Fruit fly (Drosophila melanogaster) whole organism, embryonic: ENCODE data around the gene Brms1.
A peak's percentile ranks its signal among the peaks of the same experiment; 100 is the strongest.

Source experiments
- Atf6 ChIP-seq: fragments of 200-800 bp; sonication (Bioruptor generic); IDR thresholded peaks from 2 replicates; pipeline ENCODE4 v1.3.6; 2022; ENCODE audit warnings: missing biosample characterization, missing genetic modification characterization
- CG13624 ChIP-seq: fragments of 200-800 bp; sonication (Bioruptor generic); optimal IDR thresholded peaks from 2 replicates; lab custom pipeline; 2016; ENCODE audit warnings: missing biosample characterization, missing genetic modification characterization
- CG1529 ChIP-seq: fragments of 200-800 bp; sonication (Bioruptor generic); optimal IDR thresholded peaks from 3 replicates; lab custom pipeline; 2018; ENCODE audit warnings: missing biosample characterization, missing genetic modification characterization
- CG16813 ChIP-seq: fragments of 200-800 bp; sonication (Bioruptor generic); IDR thresholded peaks from 3 replicates; pipeline ENCODE4 v1.3.6; 2022; ENCODE audit warnings: missing biosample characterization, missing genetic modification characterization; ENCODE audit not compliant: partially characterized antibody
- CG16863 ChIP-seq: fragments of 200-800 bp; sonication (Bioruptor generic); optimal IDR thresholded peaks from 3 replicates; lab custom pipeline; 2016; ENCODE audit warnings: missing biosample characterization, missing genetic modification characterization
- CG17802 ChIP-seq: fragments of 200-800 bp; sonication (Bioruptor generic); optimal IDR thresholded peaks from 2 replicates; lab custom pipeline; 2018; ENCODE audit warnings: missing biosample characterization, mild to moderate bottlenecking, missing genetic modification characterization, moderate library complexity
- CG18764 ChIP-seq: fragments of 200-800 bp; sonication (Bioruptor generic); optimal IDR thresholded peaks from 3 replicates; lab custom pipeline; 2016; ENCODE audit warnings: missing biosample characterization, missing genetic modification characterization
- CG30431 ChIP-seq: fragments of 200-800 bp; sonication (Bioruptor generic); optimal IDR thresholded peaks from 2 replicates; lab custom pipeline; 2017; ENCODE audit warnings: missing biosample characterization, missing genetic modification characterization
- CG3163 ChIP-seq: fragments of 200-800 bp; sonication (Bioruptor generic); optimal IDR thresholded peaks from 3 replicates; lab custom pipeline; 2016; ENCODE audit warnings: missing biosample characterization, missing genetic modification characterization
- CG32767 ChIP-seq: fragments of 200-800 bp; sonication (Bioruptor generic); IDR thresholded peaks from 2 replicates; pipeline ENCODE4 v1.3.6; 2022; ENCODE audit warnings: missing biosample characterization, missing genetic modification characterization
- CG34376 ChIP-seq: fragments of 200-800 bp; sonication (Bioruptor generic); optimal IDR thresholded peaks from 2 replicates; lab custom pipeline; 2018; ENCODE audit warnings: missing biosample characterization, mild to moderate bottlenecking, missing genetic modification characterization
- CG6765 ChIP-seq: fragments of 200-800 bp; sonication (Bioruptor generic); optimal IDR thresholded peaks from 3 replicates; lab custom pipeline; 2017; ENCODE audit warnings: missing biosample characterization, mild to moderate bottlenecking, missing genetic modification characterization
- CG7271 ChIP-seq: fragments of 200-800 bp; sonication (Bioruptor generic); optimal IDR thresholded peaks from 2 replicates; lab custom pipeline; 2018; ENCODE audit warnings: missing biosample characterization, mild to moderate bottlenecking, missing genetic modification characterization, moderate library complexity
- CG7556 ChIP-seq: fragments of 200-800 bp; sonication (Bioruptor generic); optimal IDR thresholded peaks from 2 replicates; lab custom pipeline; 2017; ENCODE audit warnings: missing biosample characterization, mild to moderate bottlenecking, missing genetic modification characterization
- CG7786 ChIP-seq: fragments of 200-800 bp; sonication (Bioruptor generic); optimal IDR thresholded peaks from 2 replicates; lab custom pipeline; 2016; ENCODE audit warnings: missing biosample characterization, missing genetic modification characterization
- CG7987 ChIP-seq: fragments of 200-800 bp; sonication (Bioruptor generic); optimal IDR thresholded peaks from 2 replicates; lab custom pipeline; 2018; ENCODE audit warnings: missing biosample characterization, mild to moderate bottlenecking, missing genetic modification characterization, moderate library complexity
- CHES-1-like ChIP-seq: fragments of 200-800 bp; sonication (Bioruptor generic); optimal IDR thresholded peaks from 2 replicates; lab custom pipeline; 2016; ENCODE audit warnings: missing biosample characterization, missing genetic modification characterization
- D19A ChIP-seq: fragments of 200-800 bp; optimal IDR thresholded peaks from 3 replicates; lab custom pipeline; 2019; ENCODE audit warnings: missing biosample characterization, mild to moderate bottlenecking, missing genetic modification characterization, moderate library complexity
- Dek ChIP-seq: fragments of 200-800 bp; sonication (Bioruptor generic); optimal IDR thresholded peaks from 3 replicates; lab custom pipeline; 2019; ENCODE audit warnings: missing biosample characterization, mild to moderate bottlenecking, missing genetic modification characterization, moderate library complexity
- E2f2 ChIP-seq: fragments of 200-800 bp; sonication (Bioruptor generic); IDR thresholded peaks from 2 replicates; pipeline ENCODE4 v1.3.6; 2022; ENCODE audit warnings: missing biosample characterization, missing genetic modification characterization
- GATAe ChIP-seq: fragments of 200-800 bp; sonication (Bioruptor generic); conservative IDR thresholded peaks from 2 replicates; pipeline ENCODE4 v1.3.6; 2022; ENCODE audit warnings: missing biosample characterization, missing genetic modification characterization
- Gsc ChIP-seq: fragments of 200-800 bp; sonication (Bioruptor generic); IDR thresholded peaks from 2 replicates; pipeline ENCODE4 v1.3.6; 2022; ENCODE audit warnings: missing biosample characterization, missing genetic modification characterization
- H2.0 ChIP-seq: fragments of 200-800 bp; sonication (Bioruptor generic); IDR thresholded peaks from 2 replicates; pipeline ENCODE4 v1.3.6; 2022; ENCODE audit warnings: missing biosample characterization, missing genetic modification characterization
- HLH3B ChIP-seq: fragments of 200-800 bp; sonication (Bioruptor generic); IDR thresholded peaks from 2 replicates; pipeline ENCODE4 v1.3.6; 2022; ENCODE audit warnings: missing biosample characterization, missing genetic modification characterization
- Lhr ChIP-seq: fragments of 200-800 bp; sonication (Bioruptor generic); optimal IDR thresholded peaks from 3 replicates; lab custom pipeline; 2017; ENCODE audit warnings: mild to moderate bottlenecking, missing biosample characterization, missing genetic modification reagents, missing genetic modification characterization
- Med ChIP-seq: fragments of 200-800 bp; sonication (Bioruptor generic); peaks from one replicate; lab custom pipeline; 2016; ENCODE audit warnings: missing biosample characterization, missing genetic modification characterization, mild to moderate bottlenecking, inconsistent platforms, moderate library complexity
- Oli ChIP-seq: fragments of 200-800 bp; sonication (Bioruptor generic); optimal IDR thresholded peaks from 2 replicates; lab custom pipeline; 2018; ENCODE audit warnings: missing biosample characterization, mild to moderate bottlenecking, missing genetic modification characterization, moderate library complexity
- Scr ChIP-seq: fragments of 200-800 bp; sonication (Bioruptor generic); IDR thresholded peaks from 2 replicates; pipeline ENCODE4 v1.3.6; 2022; ENCODE audit warnings: missing biosample characterization, missing genetic modification characterization; ENCODE audit not compliant: partially characterized antibody
- Spps ChIP-seq: fragments of 200-800 bp; sonication (Bioruptor generic); optimal IDR thresholded peaks from 2 replicates; lab custom pipeline; 2018; ENCODE audit warnings: missing biosample characterization, mild to moderate bottlenecking, missing genetic modification characterization
- Trl ChIP-seq, 3 experiments: fragments of >200 bp in 2 of 3; fragments of 200-800 bp in 1 of 3; sonication (Bioruptor generic) in 1 of 3; optimal IDR thresholded peaks; 2 replicates in 1 of 3; 3 replicates in 2 of 3; lab custom pipeline; 2016 to 2017; ENCODE audit warnings: missing biosample characterization in 1 of 3, missing genetic modification characterization in 1 of 3
- az2 ChIP-seq: fragments of 200-800 bp; sonication (Bioruptor generic); optimal IDR thresholded peaks from 3 replicates; lab custom pipeline; 2016; ENCODE audit warnings: missing biosample characterization, missing genetic modification characterization
- bcd ChIP-seq: fragments of 200-800 bp; sonication (Bioruptor generic); optimal IDR thresholded peaks from 2 replicates; lab custom pipeline; 2017; ENCODE audit warnings: missing biosample characterization, mild to moderate bottlenecking, missing genetic modification characterization
- bsh ChIP-seq, 2 experiments: fragments of 200-800 bp; sonication (Bioruptor generic); optimal IDR thresholded peaks; 2 replicates each; lab custom pipeline; 2017 to 2018; ENCODE audit warnings: mild to moderate bottlenecking in 2 of 2, missing biosample characterization in 2 of 2, missing genetic modification characterization in 2 of 2, moderate library complexity in 1 of 2
- cas ChIP-seq: fragments of 200-800 bp; sonication (Bioruptor generic); IDR thresholded peaks from 2 replicates; pipeline ENCODE4 v1.3.6; 2022; ENCODE audit warnings: missing biosample characterization, missing genetic modification characterization
- crol ChIP-seq: fragments of 200-800 bp; sonication (Bioruptor generic); IDR thresholded peaks from 2 replicates; pipeline ENCODE4 v1.3.6; 2022; ENCODE audit warnings: missing biosample characterization, missing genetic modification characterization
- dimm ChIP-seq: fragments of 200-800 bp; sonication (Bioruptor generic); IDR thresholded peaks from 2 replicates; pipeline ENCODE4 v1.3.6; 2022; ENCODE audit warnings: missing biosample characterization, missing genetic modification characterization
- esg ChIP-seq: fragments of 200-800 bp; sonication (Bioruptor generic); conservative IDR thresholded peaks from 2 replicates; pipeline ENCODE4 v1.3.6; 2022; ENCODE audit warnings: missing biosample characterization, missing genetic modification characterization
- gce ChIP-seq: fragments of 200-800 bp; sonication (Bioruptor generic); IDR thresholded peaks from 3 replicates; pipeline ENCODE4 v1.3.6; 2022; ENCODE audit warnings: missing biosample characterization, missing genetic modification characterization
- gem ChIP-seq: fragments of 200-800 bp; sonication (Bioruptor generic); optimal IDR thresholded peaks from 2 replicates; lab custom pipeline; 2019; ENCODE audit warnings: missing biosample characterization, mild to moderate bottlenecking, missing genetic modification characterization, moderate library complexity
- grn ChIP-seq: fragments of 200-800 bp; sonication (Bioruptor generic); optimal IDR thresholded peaks from 3 replicates; lab custom pipeline; 2017; ENCODE audit warnings: missing biosample characterization, missing genetic modification characterization
- gsb ChIP-seq: fragments of 200-800 bp; sonication (Bioruptor generic); IDR thresholded peaks from 2 replicates; pipeline ENCODE4 v1.3.6; 2022; ENCODE audit warnings: missing biosample characterization, missing genetic modification characterization
- hkb ChIP-seq, 2 experiments: fragments of 200-800 bp in 1 of 2; fragments of >200 bp in 1 of 2; sonication (Bioruptor generic) in 1 of 2; IDR thresholded peaks in 1 of 2; optimal IDR thresholded peaks in 1 of 2; 2 replicates each; pipeline versions ENCODE4 v1.3.6 to Lab custom; 2017 to 2022; ENCODE audit warnings: missing biosample characterization in 1 of 2, missing genetic modification characterization in 1 of 2
- lab ChIP-seq: fragments of 200-800 bp; sonication (Bioruptor generic); optimal IDR thresholded peaks from 3 replicates; lab custom pipeline; 2017; ENCODE audit warnings: missing biosample characterization, missing genetic modification characterization, mild to moderate bottlenecking, moderate library complexity, missing genetic modification reagents
- lilli ChIP-seq: fragments of 200-800 bp; sonication (Bioruptor generic); optimal IDR thresholded peaks from 3 replicates; lab custom pipeline; 2016; ENCODE audit warnings: missing biosample characterization, missing genetic modification characterization
- onecut ChIP-seq: fragments of 200-800 bp; sonication (Bioruptor generic); IDR thresholded peaks from 2 replicates; pipeline ENCODE4 v1.3.6; 2022; ENCODE audit warnings: missing biosample characterization, missing genetic modification characterization
- otp ChIP-seq: fragments of 200-800 bp; sonication (Bioruptor generic); IDR thresholded peaks from 3 replicates; pipeline ENCODE4, ENCODE4 v1.3.6; 2022; ENCODE audit warnings: missing biosample characterization, missing genetic modification characterization
- rib ChIP-seq: fragments of 200-800 bp; sonication (Bioruptor generic); IDR thresholded peaks from 2 replicates; pipeline ENCODE4 v1.3.6; 2022; ENCODE audit warnings: missing biosample characterization, missing genetic modification characterization
- sens ChIP-seq: fragments of 200-800 bp; sonication (Bioruptor generic); peaks from one replicate; lab custom pipeline; 2016; ENCODE audit warnings: missing biosample characterization, missing genetic modification characterization
- sima ChIP-seq: fragments of 200-800 bp; sonication (Bioruptor generic); optimal IDR thresholded peaks from 2 replicates; lab custom pipeline; 2016; ENCODE audit warnings: missing biosample characterization, missing genetic modification characterization
- slou ChIP-seq: fragments of 200-800 bp; sonication (Bioruptor generic); optimal IDR thresholded peaks from 3 replicates; lab custom pipeline; 2016; ENCODE audit warnings: missing biosample characterization, missing genetic modification characterization
- wdn ChIP-seq: fragments of 200-800 bp; sonication (Bioruptor generic); IDR thresholded peaks from 2 replicates; pipeline ENCODE4 v1.3.6; 2022; ENCODE audit warnings: missing biosample characterization, missing genetic modification characterization

Gene Brms1

DNA sequence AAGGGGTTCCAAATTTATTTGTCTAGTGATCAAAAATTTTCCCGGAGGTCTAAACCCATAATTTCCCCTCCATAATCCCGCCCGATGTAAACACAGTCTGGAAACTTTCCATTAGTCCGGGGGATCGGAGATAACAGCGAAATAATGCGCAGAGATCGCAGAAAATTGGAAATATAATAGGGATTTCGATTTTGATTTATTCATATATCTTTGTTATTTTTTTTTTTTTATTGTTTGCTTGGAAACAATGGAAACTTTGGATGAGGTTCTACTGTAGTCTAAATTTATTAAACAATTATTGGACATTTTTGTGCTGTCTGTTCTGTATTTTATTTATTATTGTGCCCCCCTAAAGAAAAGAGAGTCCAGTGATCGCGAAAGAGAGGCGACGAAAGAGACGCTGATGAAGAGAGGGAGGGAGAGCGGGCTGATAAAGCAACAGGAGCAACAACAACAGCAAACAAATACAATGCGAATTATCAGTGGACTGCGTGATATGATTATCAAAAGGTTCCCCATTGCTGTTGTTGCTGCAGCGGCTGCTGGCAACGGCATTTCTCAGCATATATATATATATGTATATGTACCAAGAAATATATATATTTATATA, 14.2 kb downstream of the Brms1 start (continued):
- TF ChIP-seq gce (GFP tag; lab: Robert Waterston, UW), result no peak
- no peak for TF ChIP-seq CG7556 (GFP tag; lab: Kevin White, UChicago)
- TF ChIP-seq Atf6 (GFP tag; lab: Robert Waterston, UW), result 0 out of 2 replicates have a peak, but pooled peaks have one; percentile 18
- no peak for TF ChIP-seq az2
- TF ChIP-seq CG7271 (tag; lab: Kevin White, UChicago), result no peak
- TF ChIP-seq hkb (optimal IDR thresholded peaks at IDR 0.05; lab: Kevin White, UChicago), result no peak
- TF ChIP-seq hkb (GFP tag; IDR thresholded peaks at IDR 0.05; lab: Robert Waterston, UW), result no peak
- peak; percentile 18; the same call in 1 of the 2 replicates for TF ChIP-seq crol
- no peak for TF ChIP-seq H2.0 (GFP tag; lab: Robert Waterston, UW)
- TF ChIP-seq CG32767 (GFP tag; lab: Robert Waterston, UW), result no peak
- no peak for TF ChIP-seq CG18764 (GFP tag; lab: Kevin White, UChicago)
- no peak for TF ChIP-seq CG1529 (GFP tag; lab: Kevin White, UChicago)
- TF ChIP-seq CG7786 (GFP tag; lab: Kevin White, UChicago), result no peak
- no peak for TF ChIP-seq cas
- peak; percentile 62 for TF ChIP-seq sens (GFP tag; lab: Kevin White, UChicago)
- TF ChIP-seq Gsc, result no peak
- TF ChIP-seq CG30431 (GFP tag; lab: Kevin White, UChicago), result no peak
- no peak for TF ChIP-seq rib (GFP tag; lab: Robert Waterston, UW)
- TF ChIP-seq HLH3B (GFP tag; lab: Robert Waterston, UW), result no peak
- peak; percentile 44 for TF ChIP-seq lab (GFP tag; lab: Kevin White, UChicago)
- no peak for TF ChIP-seq CG6765 (GFP tag; lab: Kevin White, UChicago)
- no peak for TF ChIP-seq wdn (GFP tag; lab: Robert Waterston, UW)
- TF ChIP-seq CG16863 (GFP tag; lab: Kevin White, UChicago), result no peak
- no peak for TF ChIP-seq otp (GFP tag; lab: Robert Waterston, UW)
- TF ChIP-seq CG13624, result no peak
- no peak for TF ChIP-seq Scr (GFP tag; lab: Robert Waterston, UW)
- no peak for TF ChIP-seq Dek (tag; lab: Kevin White, UChicago)
- no peak for TF ChIP-seq bcd (GFP tag; lab: Kevin White, UChicago)
- TF ChIP-seq onecut, result no peak
- no peak for TF ChIP-seq D19A (tag; lab: Kevin White, UChicago)
- TF ChIP-seq CG16813 (GFP tag; lab: Robert Waterston, UW), result no peak
- TF ChIP-seq CG3163, result peak; percentile 71
- TF ChIP-seq dimm (GFP tag; lab: Robert Waterston, UW), result no peak
- TF ChIP-seq Spps (tag; lab: Kevin White, UChicago), result no peak
- TF ChIP-seq esg (GFP tag; lab: Robert Waterston, UW), result no peak
- no peak for TF ChIP-seq CG7987 (GFP tag; lab: Kevin White, UChicago)
- TF ChIP-seq slou (GFP tag; lab: Kevin White, UChicago), result no peak
- TF ChIP-seq Med, result peak; percentile 69
- TF ChIP-seq Lhr (GFP tag; lab: Kevin White, UChicago), result no peak
- TF ChIP-seq E2f2 (GFP tag; lab: Robert Waterston, UW), result no peak
- TF ChIP-seq lilli (GFP tag; lab: Kevin White, UChicago), result peak; percentile 38
- no peak for TF ChIP-seq CHES-1-like (GFP tag; lab: Kevin White, UChicago)
- no peak for TF ChIP-seq bsh (GFP tag; optimal IDR thresholded peaks at IDR 0.05; lab: Kevin White, UChicago)
- TF ChIP-seq Oli (tag; lab: Kevin White, UChicago), result no peak
- no peak for TF ChIP-seq sima
- TF ChIP-seq CG34376 (GFP tag; lab: Kevin White, UChicago), result peak; percentile 32
- TF ChIP-seq CG17802 (tag; lab: Kevin White, UChicago), result no peak
- no peak for TF ChIP-seq gsb (GFP tag; lab: Robert Waterston, UW)
- peak; percentile 55 to 73 for TF ChIP-seq Trl (optimal IDR thresholded peaks at IDR 0.05; lab: Kevin White, UChicago)
- TF ChIP-seq Trl (GFP tag; optimal IDR thresholded peaks at IDR 0.05; lab: Kevin White, UChicago), result no peak
- TF ChIP-seq gem (tag; lab: Kevin White, UChicago), result peak; percentile 27
- no peak for TF ChIP-seq grn
- TF ChIP-seq GATAe (GFP tag; lab: Robert Waterston, UW), result peak; percentile 40; the same call in 1 of the 2 replicates
